Worm (Caenorhabditis elegans) whole organism, L4 larva: ENCODE data around the gene F58E2.2.
A peak's percentile ranks its signal among the peaks of the same experiment; 100 is the strongest.

Experiments
- aha-1 ChIP-seq: fragments of 150-350 bp; peaks from one replicate; lab custom pipeline; 2014; ENCODE audit warnings: missing biosample characterization, missing genetic modification characterization
- aly-2 ChIP-seq: sonication (generic microtip); optimal IDR thresholded peaks from 2 replicates; lab custom pipeline; 2018; ENCODE audit warnings: missing biosample characterization, missing genetic modification characterization
- ceh-62 ChIP-seq: sonication (generic microtip); optimal IDR thresholded peaks from 2 replicates; lab custom pipeline; 2017; ENCODE audit warnings: missing biosample characterization, missing genetic modification characterization
- fos-1 ChIP-seq: fragments of 150-350 bp; optimal IDR thresholded peaks from 2 replicates; lab custom pipeline; 2014; ENCODE audit warnings: missing biosample characterization, missing genetic modification characterization
- lir-3 ChIP-seq: sonication (generic microtip); optimal IDR thresholded peaks from 2 replicates; lab custom pipeline; 2016; ENCODE audit warnings: mild to moderate bottlenecking, missing genetic modification characterization, missing compliant biosample characterization
- nhr-25 ChIP-seq: sonication (generic microtip); optimal IDR thresholded peaks from 2 replicates; lab custom pipeline; 2017; ENCODE audit warnings: missing genetic modification characterization, mild to moderate bottlenecking, missing compliant biosample characterization, antibody characterized with exemption, moderate library complexity, borderline replicate concordance; ENCODE audit not compliant: insufficient read depth
- pha-4 ChIP-seq, 2 experiments: fragments of 150-350 bp in 1 of 2; fragments of 200-800 bp in 1 of 2; sonication (Bioruptor generic) in 1 of 2; IDR thresholded peaks in 1 of 2; optimal IDR thresholded peaks in 1 of 2; 2 replicates each; pipeline versions ENCODE4 v1.3.6 to Lab custom; 2014 to 2022; ENCODE audit warnings: missing genetic modification characterization in 2 of 2, missing genetic modification reagents in 2 of 2, missing biosample characterization in 1 of 2, missing compliant biosample characterization in 1 of 2
- unc-62 ChIP-seq, 3 experiments: fragments of 150-350 bp in 1 of 3; sonication (generic microtip); optimal IDR thresholded peaks in 2 of 3; peaks in 1 of 3; 1 replicate in 1 of 3; 2 replicates in 2 of 3; lab custom pipeline; 2014 to 2017; ENCODE audit warnings: missing biosample characterization in 3 of 3, missing genetic modification characterization in 3 of 3, missing genetic modification reagents in 3 of 3, missing genotype in 1 of 3

DNA sequence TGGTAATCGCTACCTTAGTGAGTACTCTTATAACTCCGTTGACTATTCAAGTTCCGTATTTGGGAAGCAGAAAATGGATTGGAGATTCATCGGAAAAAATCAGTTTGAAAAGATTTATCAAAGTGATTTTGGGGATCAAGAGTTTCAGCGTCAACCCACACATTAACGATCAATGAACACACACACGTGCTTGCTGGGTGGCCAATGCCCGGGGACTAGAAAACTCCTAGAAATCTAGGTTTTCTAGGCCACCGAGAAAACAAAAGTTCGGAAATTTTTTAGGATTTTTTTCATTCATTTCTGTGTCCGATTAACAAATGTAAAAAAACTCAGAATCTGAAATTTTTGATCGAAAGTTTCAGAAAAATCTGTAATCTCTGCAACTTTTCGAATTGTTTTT, 36.1 kb downstream of the F58E2.2 start:
- no peak for TF ChIP-seq ceh-62 (tag; lab: Kevin White, UChicago)
- TF ChIP-seq pha-4 (GFP tag; IDR thresholded peaks at IDR 0.05; lab: Robert Waterston, UW) = no peak
- no peak for TF ChIP-seq pha-4 (tag; optimal IDR thresholded peaks at IDR 0.05; lab: Kevin White, UChicago)
- TF ChIP-seq aha-1 (tag; lab: Kevin White, UChicago) = no peak
- TF ChIP-seq unc-62 (GFP tag; optimal IDR thresholded peaks at IDR 0.05 in 1 of 2; lab: Kevin White, UChicago) = peak in 1 of 2 experiments; percentile 30
- TF ChIP-seq unc-62 (tag; optimal IDR thresholded peaks at IDR 0.05; lab: Kevin White, UChicago) = no peak
- no peak for TF ChIP-seq nhr-25 (tag; lab: Kevin White, UChicago)
- no peak for TF ChIP-seq lir-3 (tag; lab: Kevin White, UChicago)
- TF ChIP-seq fos-1 (tag; lab: Kevin White, UChicago) = no peak
- no peak for TF ChIP-seq aly-2 (tag; lab: Kevin White, UChicago)
